Fruit fly (Drosophila melanogaster) whole organism, adult: ENCODE data around the gene Ada2a.

Source experiments
- CG11617 ChIP-seq: fragments of 200-800 bp; sonication (Bioruptor generic); optimal IDR thresholded peaks from 2 replicates; lab custom pipeline; 2017; ENCODE audit warnings: mild to moderate bottlenecking, missing biosample characterization, missing genetic modification reagents, missing genetic modification characterization
- CG14711 ChIP-seq: fragments of 200-800 bp; sonication (Bioruptor generic); optimal IDR thresholded peaks from 2 replicates; lab custom pipeline; 2018; ENCODE audit warnings: missing biosample characterization, mild to moderate bottlenecking, missing genetic modification characterization, moderate library complexity
- CG5204 ChIP-seq: fragments of 200-800 bp; sonication (Bioruptor generic); optimal IDR thresholded peaks from 2 replicates; lab custom pipeline; 2016; ENCODE audit warnings: missing biosample characterization, missing genetic modification characterization
- CG7045 ChIP-seq: fragments of 200-800 bp; sonication (Bioruptor generic); optimal IDR thresholded peaks from 2 replicates; lab custom pipeline; 2017; ENCODE audit warnings: missing biosample characterization, mild to moderate bottlenecking, missing genetic modification characterization
- Clk ChIP-seq: fragments of 200-800 bp; sonication (Bioruptor generic); optimal IDR thresholded peaks from 2 replicates; lab custom pipeline; 2017; ENCODE audit warnings: missing biosample characterization, missing genetic modification characterization
- Mnt ChIP-seq: fragments of 200-800 bp; sonication (Bioruptor generic); optimal IDR thresholded peaks from 2 replicates; lab custom pipeline; 2016; ENCODE audit warnings: missing biosample characterization, mild to moderate bottlenecking, missing genetic modification characterization
- bab1 ChIP-seq: fragments of 200-800 bp; sonication (Bioruptor generic); optimal IDR thresholded peaks from 3 replicates; lab custom pipeline; 2019; ENCODE audit warnings: missing biosample characterization, mild to moderate bottlenecking, missing genetic modification characterization, moderate library complexity
- kay ChIP-seq: fragments of 200-800 bp; sonication (Bioruptor generic); peaks from one replicate; lab custom pipeline; 2016; ENCODE audit warnings: missing biosample characterization, missing genetic modification characterization, borderline replicate concordance
- ovo ChIP-seq: fragments of 200-800 bp; sonication (Bioruptor generic); optimal IDR thresholded peaks from 2 replicates; lab custom pipeline; 2016; ENCODE audit warnings: missing biosample characterization, missing genetic modification characterization
- tj ChIP-seq: fragments of 200-800 bp; sonication (Bioruptor generic); optimal IDR thresholded peaks from 3 replicates; lab custom pipeline; 2017; ENCODE audit warnings: missing biosample characterization, mild to moderate bottlenecking, missing genetic modification characterization, moderate library complexity

- TF ChIP-seq kay (peak; percentile 96), bab1 (GFP tag; lab: Kevin White, UChicago) (no peak), CG14711 (tag; lab: Kevin White, UChicago) (no peak), ovo (GFP tag; lab: Kevin White, UChicago) (no peak), tj (GFP tag; lab: Kevin White, UChicago) (no peak), CG5204 (GFP tag; lab: Kevin White, UChicago) (no peak), CG7045 (GFP tag; lab: Kevin White, UChicago) (no peak), CG11617 (no peak), Mnt (no peak), Clk (GFP tag; lab: Kevin White, UChicago) (no peak)
These were observed 42.4 kb upstream of the Ada2a start for dm6 chr3R:18297444-18298297.
